Worm (Caenorhabditis elegans) whole organism, dauer: ENCODE measurements around the gene H20E11.3.
"Not testable (repeated sequence)": the region's sequence is repeated elsewhere in the genome, so short reads cannot be mapped to it uniquely, and the experiment has no call there.

ENCODE experiments used
- unc-62 ChIP-seq: sonication (generic microtip); optimal IDR thresholded peaks from 2 replicates; lab custom pipeline; 2017; ENCODE audit warnings: missing biosample characterization, missing genetic modification reagents, missing genetic modification characterization

Gene H20E11.3

DNA sequence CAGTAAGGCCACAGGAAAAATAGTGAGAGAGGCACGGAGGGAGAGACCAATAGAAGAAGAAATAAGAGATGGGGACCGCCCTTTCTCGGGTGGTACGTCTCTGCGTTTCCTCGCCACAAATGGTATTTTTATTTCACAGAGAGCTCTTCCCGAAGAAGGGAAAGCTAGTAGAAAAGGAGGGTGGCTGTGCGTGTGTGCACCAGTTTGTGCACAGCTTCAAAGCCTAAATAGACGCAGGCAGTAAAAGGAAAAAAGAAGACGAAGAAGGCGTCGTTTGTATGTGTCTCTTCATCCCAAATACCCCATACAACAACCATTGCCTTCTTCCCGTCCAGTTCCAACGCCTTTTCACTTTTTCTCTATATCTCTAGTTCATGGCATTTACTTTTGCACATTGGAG, 14.9 kb upstream of the H20E11.3 start:
- TF ChIP-seq unc-62 (GFP tag; lab: Kevin White, UChicago), result no peak

DNA sequence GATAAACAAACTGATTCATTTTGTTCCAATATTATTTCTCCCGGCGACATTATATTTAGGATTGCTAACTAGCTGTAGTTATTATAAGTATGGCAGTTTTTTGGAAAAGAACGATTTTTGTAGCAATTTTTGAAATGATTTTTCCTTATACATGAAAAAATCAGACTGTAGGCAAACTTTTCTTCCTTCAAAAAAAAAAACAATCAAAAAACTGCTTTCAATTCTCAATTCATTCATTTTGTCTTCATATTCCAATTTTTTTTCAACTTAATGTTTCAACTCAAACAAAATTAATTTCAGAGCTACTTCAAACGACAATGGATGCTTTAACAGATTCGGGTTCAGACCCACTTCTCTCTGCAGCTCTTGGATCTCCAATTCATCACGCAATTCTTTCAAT, 12.8 kb upstream of the H20E11.3 start, which contains the start of gene ceh-48:
ceh-48 (plus strand) TSS at position 301 of the 400 bp plus-strand sequence.
- TF ChIP-seq unc-62 (GFP tag; lab: Kevin White, UChicago), result no peak

DNA sequence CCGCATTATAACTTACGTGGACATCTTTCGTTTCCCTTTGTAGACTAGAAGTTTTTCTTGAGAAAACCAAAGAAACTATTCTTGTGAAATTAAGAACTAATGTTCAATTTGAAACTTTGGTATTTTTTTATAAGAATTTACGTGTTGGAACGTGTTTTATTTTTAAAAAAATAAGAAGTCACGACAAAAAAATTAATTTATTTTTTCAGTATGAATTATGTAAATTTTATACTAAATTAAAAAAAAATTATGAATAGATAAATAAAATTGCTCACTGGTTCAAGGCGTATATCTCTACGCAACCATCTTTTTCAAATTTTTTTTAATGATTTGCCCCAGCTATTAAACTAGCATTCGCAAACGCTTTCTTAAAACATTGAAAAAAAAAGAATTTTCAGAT, 7.1 kb upstream of the H20E11.3 start, which contains the start of gene C17H12.5:
C17H12.5 (minus strand) TSS at position 101 of the 400 bp plus-strand sequence.
- no peak for TF ChIP-seq unc-62 (GFP tag; lab: Kevin White, UChicago)

DNA sequence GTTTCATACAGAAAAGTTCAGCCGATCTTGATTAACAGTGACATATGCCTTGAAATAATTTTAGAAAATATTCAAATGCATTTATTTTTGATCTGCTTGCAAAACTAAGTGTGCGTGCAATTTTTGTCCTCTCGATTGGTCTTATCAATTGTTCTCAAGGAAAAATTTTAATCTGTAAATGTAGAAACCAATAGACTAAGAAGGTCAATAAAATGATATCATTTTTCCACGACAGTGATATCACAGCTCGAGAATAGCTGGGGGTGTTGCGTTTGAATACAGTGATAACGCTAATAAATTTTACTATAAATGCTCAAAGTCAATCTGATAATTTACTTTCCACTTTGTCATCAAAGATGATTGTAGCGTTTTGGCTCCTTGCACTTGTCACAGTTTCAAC, 6.2 kb upstream of the H20E11.3 start, which contains the start of gene C17H12.8:
C17H12.8 (plus strand) TSS at position 335 of the 400 bp plus-strand sequence.
- TF ChIP-seq unc-62 (GFP tag; lab: Kevin White, UChicago), result no peak

DNA sequence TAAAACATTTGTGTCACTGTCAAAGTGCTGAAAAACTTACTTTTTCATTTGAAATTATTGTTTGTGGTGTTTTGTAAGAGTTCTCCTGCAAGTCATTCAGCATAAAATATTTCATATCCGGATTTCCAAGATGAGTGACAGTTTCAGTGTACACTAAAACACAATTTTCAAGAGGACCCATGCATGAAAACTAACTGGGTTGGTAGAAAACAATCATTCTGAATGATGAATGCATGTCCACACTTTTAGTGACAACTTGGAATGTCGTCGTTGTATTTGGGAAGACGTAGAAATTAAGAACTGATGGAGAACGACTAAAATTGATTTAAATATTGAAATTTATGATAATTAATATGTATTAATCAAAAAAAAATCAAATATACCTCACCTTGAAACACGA, 2.9 kb upstream of the H20E11.3 start:
- no peak for TF ChIP-seq unc-62 (GFP tag; lab: Kevin White, UChicago)

DNA sequence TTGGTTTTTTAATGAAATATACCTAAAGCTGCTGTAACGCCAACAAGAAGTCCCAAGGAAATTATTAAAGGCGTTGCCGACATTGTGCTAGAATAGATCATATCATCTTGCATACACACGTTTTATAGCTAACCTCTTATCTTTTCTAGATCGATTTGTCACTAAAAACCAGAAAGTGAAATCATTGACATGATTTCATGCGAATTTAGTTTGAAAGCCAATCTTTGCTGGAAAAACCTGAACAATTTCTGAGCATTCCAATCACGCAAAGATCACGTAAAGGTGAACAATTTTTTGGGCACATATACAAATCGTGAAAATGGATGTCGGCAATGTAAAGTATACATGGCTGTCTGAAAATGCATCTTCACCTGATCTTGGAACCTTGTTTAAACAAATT, 2.2 kb upstream of the H20E11.3 start, which contains the start of gene C17H12.6:
C17H12.6 (minus strand) TSS at position 101 of the 400 bp plus-strand sequence.
- no peak for TF ChIP-seq unc-62 (GFP tag; lab: Kevin White, UChicago)

DNA sequence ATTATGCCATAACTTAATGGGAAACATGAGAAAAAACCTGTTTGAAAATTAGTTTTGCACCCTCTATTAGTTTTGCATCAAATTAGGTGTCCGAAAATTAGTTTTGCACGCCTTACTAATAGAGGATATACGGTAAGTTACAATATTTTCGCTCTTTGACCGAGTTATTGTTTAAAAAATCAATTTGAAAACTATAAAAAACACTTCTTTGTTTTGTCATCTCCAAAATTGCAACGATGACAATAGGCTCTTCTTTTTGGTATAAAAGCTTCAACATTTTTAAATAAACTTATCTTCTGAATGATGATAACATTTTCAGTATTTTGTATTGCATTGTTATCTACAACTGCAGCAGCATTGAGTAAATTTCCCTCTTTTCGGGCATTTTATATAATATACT, 2.9 kb downstream of the H20E11.3 start, which contains the start of gene H20E11.2:
H20E11.2 (plus strand) TSS at position 301 of the 400 bp plus-strand sequence.
- not testable (repeated sequence) for TF ChIP-seq unc-62 (GFP tag; lab: Kevin White, UChicago)

DNA sequence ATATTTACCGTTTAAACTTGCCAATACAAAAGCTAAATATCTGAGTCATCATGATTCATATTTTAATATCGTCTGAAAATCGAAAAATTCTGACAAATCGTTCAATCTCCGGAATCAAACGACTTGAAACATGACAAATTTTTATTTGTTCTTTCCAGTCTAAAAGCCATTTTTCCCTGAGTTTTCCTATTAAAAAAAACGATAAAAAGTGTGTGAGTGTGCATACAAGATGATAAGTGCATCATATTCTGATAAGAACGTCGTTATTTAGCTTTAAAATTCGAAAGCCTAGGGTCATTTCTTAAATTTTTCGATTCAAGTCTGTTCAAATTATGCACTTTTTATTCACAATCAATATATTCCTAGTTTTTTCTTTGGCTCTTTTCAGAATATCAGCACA, 5.3 kb downstream of the H20E11.3 start, which contains the start of gene H20E11.1:
H20E11.1 (plus strand) TSS at position 244 of the 400 bp plus-strand sequence.
- no peak for TF ChIP-seq unc-62 (GFP tag; lab: Kevin White, UChicago)

DNA sequence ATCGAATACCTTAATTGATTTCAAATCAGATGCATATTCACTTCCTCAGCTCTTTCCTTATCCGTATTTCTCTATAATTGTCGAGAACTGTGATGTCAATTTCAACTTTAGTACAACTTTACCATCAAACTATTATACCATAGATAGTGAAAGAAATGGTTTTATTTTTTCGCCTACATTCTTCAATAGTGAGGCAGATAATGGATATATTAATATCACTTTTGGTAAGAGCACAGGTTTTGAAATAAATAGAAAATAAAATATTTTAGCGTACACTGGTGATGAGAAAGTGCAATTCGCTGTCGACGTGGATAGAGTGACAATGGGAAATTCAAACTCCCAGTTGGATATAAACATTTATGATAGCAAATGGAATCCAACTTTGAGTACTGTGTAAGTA, 7.6 kb downstream of the H20E11.3 start:
- TF ChIP-seq unc-62 (GFP tag; lab: Kevin White, UChicago), result no peak

DNA sequence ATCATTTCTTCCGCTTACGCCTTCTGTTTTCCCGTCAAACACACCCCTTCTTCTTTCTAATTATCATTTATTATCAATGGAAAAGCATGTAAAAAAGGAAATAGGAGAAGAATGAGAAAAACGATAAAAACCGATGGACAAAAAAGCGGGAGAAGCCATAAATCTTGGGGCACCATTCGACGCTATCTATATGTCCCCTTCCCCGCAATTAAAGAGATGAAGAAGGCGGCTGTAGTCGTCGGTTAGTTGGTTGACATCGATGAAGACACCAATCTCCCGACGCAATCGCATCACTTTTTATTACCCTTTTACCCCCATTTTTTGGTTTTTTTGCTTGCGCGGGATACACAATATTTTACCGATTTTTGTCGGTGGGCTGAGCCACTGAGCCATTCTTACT, 9.0 kb downstream of the H20E11.3 start:
- no peak for TF ChIP-seq unc-62 (GFP tag; lab: Kevin White, UChicago)

DNA sequence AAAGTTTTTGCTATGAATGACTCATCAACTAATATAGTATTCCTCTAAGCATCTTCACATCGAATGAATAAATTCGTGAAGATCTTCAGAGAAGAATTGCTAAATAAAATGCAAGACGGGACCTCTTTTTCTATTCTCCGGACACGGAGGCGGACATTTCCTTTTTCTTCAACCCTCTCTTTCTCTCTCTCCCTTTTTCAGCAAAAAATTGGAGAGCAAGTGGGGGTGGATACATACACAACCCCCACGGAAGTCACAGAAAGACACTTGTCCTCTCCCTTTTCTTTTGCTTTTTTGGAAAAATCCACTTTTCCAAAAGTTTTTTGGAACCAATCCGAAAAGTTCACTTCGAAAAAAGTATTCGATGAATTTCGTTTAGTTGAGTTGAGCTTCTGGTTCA, 10.1 kb downstream of the H20E11.3 start:
- TF ChIP-seq unc-62 (GFP tag; lab: Kevin White, UChicago), result no peak

DNA sequence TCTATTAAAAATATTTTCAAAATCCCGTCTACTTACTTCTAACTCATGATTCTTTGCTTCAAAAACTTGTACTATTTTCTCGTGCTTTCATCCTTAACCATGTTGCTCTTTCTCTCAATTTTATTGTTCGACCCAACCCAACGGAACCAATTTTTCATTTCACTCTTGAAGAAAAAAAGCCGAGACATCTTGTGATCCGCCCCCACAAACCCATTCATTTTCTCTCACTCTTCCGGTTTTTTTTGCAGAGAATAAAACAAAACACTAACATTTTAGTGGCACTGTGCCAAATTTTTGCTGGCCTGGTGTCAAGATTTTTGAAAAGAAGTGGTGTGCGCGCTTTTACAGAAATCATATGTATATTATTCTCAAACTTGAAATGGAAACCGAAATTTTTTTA, 12.2 kb downstream of the H20E11.3 start:
- no peak for TF ChIP-seq unc-62 (GFP tag; lab: Kevin White, UChicago)

DNA sequence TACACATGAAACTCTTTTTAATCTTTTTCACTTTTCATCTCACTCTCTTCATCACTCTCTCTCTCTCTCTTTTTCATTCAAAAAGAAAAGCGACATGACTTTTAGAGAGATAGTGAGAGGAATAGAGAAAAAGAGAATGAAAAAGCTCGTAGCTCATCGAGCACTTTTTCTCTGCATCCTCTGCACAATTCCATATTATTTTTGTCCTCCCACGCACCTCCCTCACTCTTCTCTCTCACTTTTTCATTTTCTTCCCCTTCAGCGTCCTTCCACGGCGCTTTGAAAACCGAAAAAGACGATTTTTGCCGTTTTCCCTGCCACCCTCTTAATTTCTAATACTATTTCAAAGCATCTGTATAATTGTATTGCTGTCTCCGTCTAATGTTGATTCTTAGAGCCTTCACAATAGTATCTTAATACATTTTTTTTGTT, 14.5 kb downstream of the H20E11.3 start:
- TF ChIP-seq unc-62 (GFP tag; lab: Kevin White, UChicago), result no peak

DNA sequence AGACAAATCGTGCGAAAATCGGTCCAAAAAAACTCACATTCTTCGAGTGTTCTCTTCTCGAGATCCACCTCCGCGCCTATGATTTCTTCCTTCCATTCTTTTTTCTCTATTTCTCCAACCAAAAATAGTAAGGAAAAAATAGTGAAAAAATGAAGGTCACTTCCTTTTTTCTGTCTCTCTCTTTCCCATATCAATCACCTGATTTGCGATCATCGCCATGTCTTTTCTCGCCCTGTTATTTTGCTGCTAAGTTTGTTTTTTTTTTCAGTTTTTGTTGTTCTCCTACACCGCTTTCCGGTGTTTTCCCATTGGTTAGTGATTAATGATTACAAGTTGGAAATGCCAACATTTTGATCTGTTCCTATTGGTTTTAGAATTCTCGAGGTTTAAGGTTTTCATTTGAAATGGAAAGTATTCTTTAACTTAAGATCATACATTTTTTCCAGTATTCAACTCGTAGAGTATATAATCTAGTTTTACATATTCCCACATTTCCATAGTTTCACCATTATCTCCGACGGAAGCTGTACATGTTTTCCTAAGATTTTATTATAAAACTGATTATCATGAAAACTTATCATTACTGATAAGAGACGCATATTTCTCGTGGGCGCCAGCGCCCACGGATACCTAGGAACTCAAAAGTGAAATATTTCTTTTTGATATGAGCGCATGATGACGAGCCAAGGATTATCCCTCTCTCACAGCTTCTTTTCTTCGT, 17.1 kb downstream of the H20E11.3 start:
- TF ChIP-seq unc-62 (GFP tag; lab: Kevin White, UChicago), result no peak

DNA sequence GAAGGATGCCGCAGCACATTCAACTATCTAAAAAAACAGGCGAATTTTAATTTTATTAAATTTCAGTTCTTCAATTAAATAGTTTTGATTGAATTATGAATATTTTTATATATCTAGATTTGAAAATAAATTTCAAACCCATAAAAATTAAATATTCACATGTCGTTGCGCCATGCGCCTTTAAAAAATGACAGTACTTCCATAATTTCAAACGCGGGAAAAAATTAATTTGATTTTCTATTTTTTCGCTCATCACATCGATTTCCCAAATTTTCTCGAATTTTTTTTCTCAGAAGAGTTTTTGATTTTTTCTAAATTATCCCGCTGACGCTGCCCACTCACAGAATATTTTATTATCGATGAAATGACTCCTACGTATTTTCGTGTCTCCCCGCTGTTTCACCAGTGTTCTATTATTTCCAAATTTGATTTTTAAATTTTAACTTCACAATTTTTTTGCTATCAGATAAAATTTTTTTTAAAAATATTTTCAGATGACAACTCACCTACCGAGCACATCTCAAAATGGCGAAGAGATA, 17.9 kb downstream of the H20E11.3 start, which contains the start of gene lip-1:
lip-1 (plus strand) TSS at position 489 of the 539 bp plus-strand sequence.
- TF ChIP-seq unc-62 (GFP tag; lab: Kevin White, UChicago), result no peak

DNA sequence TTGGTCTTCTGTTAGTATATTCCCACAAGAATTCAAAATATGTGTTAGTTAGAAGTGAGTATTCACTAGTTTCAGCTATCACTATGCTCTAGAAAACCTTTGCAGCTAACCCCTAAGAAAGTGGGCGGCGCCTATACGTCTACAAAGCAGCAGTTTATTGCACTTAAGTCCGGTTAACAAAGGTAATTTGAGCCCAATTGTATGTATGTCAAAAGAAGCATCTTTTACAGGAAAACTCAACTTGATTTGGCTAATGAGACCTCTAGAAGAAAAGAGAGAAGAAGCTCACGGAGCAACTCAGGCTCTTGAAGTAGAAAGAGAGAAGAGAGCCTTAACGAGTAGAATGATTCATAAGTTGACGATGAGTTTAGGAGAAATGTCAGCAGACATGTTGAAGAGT, 28.1 kb downstream of the H20E11.3 start:
- no peak for TF ChIP-seq unc-62 (GFP tag; lab: Kevin White, UChicago)
